Worm (Caenorhabditis elegans): ENCODE results near the gene chil-25.

DNA sequence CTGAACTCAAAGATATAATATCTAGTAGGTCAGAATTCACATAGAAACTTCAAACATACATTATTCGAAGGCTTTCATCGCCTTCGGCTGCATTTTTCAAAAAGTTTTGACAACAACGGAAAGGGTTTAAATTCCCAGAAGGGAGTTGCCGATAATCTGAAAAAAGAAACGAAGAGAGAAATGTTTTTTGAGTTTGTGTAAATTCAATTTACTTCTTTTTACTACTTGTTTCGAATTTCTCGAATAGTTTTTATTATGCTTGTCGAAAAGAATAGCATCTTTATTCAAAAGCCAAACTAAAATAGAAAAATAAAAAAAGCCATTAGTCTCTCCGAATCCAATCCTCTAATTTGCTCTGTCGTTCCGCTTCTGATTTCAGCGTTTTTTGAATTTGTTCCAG, 43.1 kb downstream of the chil-25 start:
- TF ChIP-seq F16B12.6 (tag; optimal IDR thresholded peaks at IDR 0.05) (no peak), tbx-2 (tag; optimal IDR thresholded peaks at IDR 0.05) (no peak), ceh-82 (tag; optimal IDR thresholded peaks at IDR 0.05) (no peak), aha-1 (tag; optimal IDR thresholded peaks at IDR 0.05) (no peak), lin-39 (tag; optimal IDR thresholded peaks at IDR 0.05) (no peak), snpc-4 (tag; optimal IDR thresholded peaks at IDR 0.05) (no peak), snu-23 (GFP tag; optimal IDR thresholded peaks at IDR 0.05) (no peak), skn-1 (tag; optimal IDR thresholded peaks at IDR 0.05) (no peak), egl-27 (tag; optimal IDR thresholded peaks at IDR 0.05) (no peak), elt-3 (tag; optimal IDR thresholded peaks at IDR 0.05) (no peak), sptf-1 (tag; optimal IDR thresholded peaks at IDR 0.05) (no peak), nhr-12 (tag; optimal IDR thresholded peaks at IDR 0.05) (no peak), hlh-4 (tag; optimal IDR thresholded peaks at IDR 0.05) (no peak), ama-1 (optimal IDR thresholded peaks at IDR 0.05) (no peak)
